Worm (Caenorhabditis elegans) whole organism, L1 larva: ENCODE measurements around the gene str-103.

Experiments used
- C04F5.9 ChIP-seq: sonication (generic microtip); optimal IDR thresholded peaks from 2 replicates; lab custom pipeline; 2016; ENCODE audit warnings: missing genetic modification characterization, missing compliant biosample characterization
- C34B4.2 ChIP-seq: sonication (generic microtip); optimal IDR thresholded peaks from 2 replicates; lab custom pipeline; 2017; ENCODE audit warnings: mild to moderate bottlenecking, missing genetic modification characterization, missing compliant biosample characterization
- Y116A8C.19 ChIP-seq: sonication (generic microtip); optimal IDR thresholded peaks from 2 replicates; lab custom pipeline; 2016; ENCODE audit warnings: missing compliant biosample characterization, missing genetic modification characterization, borderline replicate concordance
- alr-1 ChIP-seq: fragments of 200-800 bp; sonication (Bioruptor generic); optimal IDR thresholded peaks from 2 replicates; lab custom pipeline; 2018; ENCODE audit warnings: borderline replicate concordance, mild to moderate bottlenecking, missing genetic modification characterization, missing compliant biosample characterization
- ceh-8 ChIP-seq: fragments of 200-800 bp; sonication (Bioruptor generic); optimal IDR thresholded peaks from 2 replicates; lab custom pipeline; 2018; ENCODE audit warnings: mild to moderate bottlenecking, missing genetic modification characterization, moderate library complexity, missing compliant biosample characterization
- ceh-82 ChIP-seq, 3 experiments: fragments of 150-350 bp in 1 of 3; sonication (generic microtip) in 2 of 3; optimal IDR thresholded peaks; 2 replicates each; lab custom pipeline; 2014 to 2017; ENCODE audit warnings: missing biosample characterization in 3 of 3, missing genetic modification characterization in 3 of 3
- ceh-88 ChIP-seq: fragments of 200-800 bp; sonication (Bioruptor generic); IDR thresholded peaks from 2 replicates; pipeline ENCODE4 v1.3.6; 2022; ENCODE audit warnings: missing genetic modification characterization, missing compliant biosample characterization
- dpl-1 ChIP-seq, 3 experiments: fragments of 150-350 bp in 2 of 3; sonication (generic microtip) in 1 of 3; optimal IDR thresholded peaks; 2 replicates each; lab custom pipeline; 2014 to 2017; ENCODE audit warnings: missing biosample characterization in 3 of 3, missing genetic modification characterization in 3 of 3, missing genetic modification reagents in 3 of 3
- efl-1 ChIP-seq, 4 experiments: fragments of 150-350 bp; optimal IDR thresholded peaks in 3 of 4; peaks in 1 of 4; 1 replicate in 1 of 4; 2 replicates in 3 of 4; lab custom pipeline; 2014; ENCODE audit warnings: missing biosample characterization in 2 of 4, missing genetic modification characterization in 2 of 4, missing genetic modification reagents in 2 of 4
- egl-13 ChIP-seq: sonication (generic microtip); optimal IDR thresholded peaks from 2 replicates; lab custom pipeline; 2016; ENCODE audit warnings: missing genotype, missing genetic modification reagents, missing genetic modification characterization, missing compliant biosample characterization
- elt-2 ChIP-seq: sonication (generic microtip); optimal IDR thresholded peaks from 2 replicates; lab custom pipeline; 2016; ENCODE audit warnings: missing genetic modification characterization, mild to moderate bottlenecking, inconsistent platforms, missing compliant biosample characterization, missing genetic modification reagents
- elt-3 ChIP-seq, 6 experiments: fragments of 150-350 bp in 1 of 6; sonication (generic microtip); optimal IDR thresholded peaks; 2 replicates each; lab custom pipeline; 2017 to 2018; ENCODE audit warnings: missing biosample characterization in 6 of 6, missing genetic modification characterization in 6 of 6, inconsistent platforms in 1 of 6
- fkh-10 ChIP-seq: sonication (generic microtip); optimal IDR thresholded peaks from 2 replicates; lab custom pipeline; 2017; ENCODE audit warnings: missing biosample characterization, missing genetic modification reagents, missing genetic modification characterization
- hpl-2 ChIP-seq: fragments of 150-350 bp; optimal IDR thresholded peaks from 2 replicates; lab custom pipeline; 2014; ENCODE audit warnings: missing biosample characterization, missing genetic modification reagents, missing genetic modification characterization
- irx-1 ChIP-seq: sonication (generic microtip); optimal IDR thresholded peaks from 2 replicates; lab custom pipeline; 2016; ENCODE audit warnings: missing genetic modification characterization, missing compliant biosample characterization
- isw-1 ChIP-seq: fragments of 200-800 bp; sonication (Bioruptor generic); IDR thresholded peaks from 2 replicates; pipeline ENCODE4 v1.3.6; 2022; ENCODE audit warnings: missing genetic modification characterization, missing compliant biosample characterization
- lin-14 ChIP-seq: fragments of 200-800 bp; sonication (Bioruptor generic); optimal IDR thresholded peaks from 2 replicates; lab custom pipeline; 2018; ENCODE audit warnings: mild to moderate bottlenecking, missing genetic modification characterization, moderate library complexity, missing compliant biosample characterization
- lin-39 ChIP-seq: fragments of 150-350 bp; optimal IDR thresholded peaks from 2 replicates; lab custom pipeline; 2014; ENCODE audit warnings: missing biosample characterization, missing genetic modification reagents, missing genetic modification characterization
- lir-3 ChIP-seq: sonication (generic microtip); optimal IDR thresholded peaks from 2 replicates; lab custom pipeline; 2016; ENCODE audit warnings: mild to moderate bottlenecking, missing genetic modification characterization, moderate library complexity, missing compliant biosample characterization; ENCODE audit not compliant: poor library complexity
- lsy-2 ChIP-seq, 2 experiments: fragments of 150-350 bp; optimal IDR thresholded peaks; 2 replicates each; lab custom pipeline; 2014; ENCODE audit warnings: missing biosample characterization in 2 of 2, missing genetic modification characterization in 2 of 2
- mab-9 ChIP-seq: fragments of 200-800 bp; sonication (Bioruptor generic); IDR thresholded peaks from 2 replicates; pipeline ENCODE4 v1.3.6; 2022; ENCODE audit warnings: missing genetic modification reagents, missing genetic modification characterization, missing compliant biosample characterization
- mdl-1 ChIP-seq, 2 experiments: fragments of 150-350 bp; optimal IDR thresholded peaks; 2 replicates each; lab custom pipeline; 2014 to 2017; ENCODE audit warnings: missing biosample characterization in 2 of 2, missing genetic modification characterization in 2 of 2, inconsistent platforms in 1 of 2
- nhr-19 ChIP-seq: fragments of 200-800 bp; sonication (Bioruptor generic); conservative IDR thresholded peaks from 2 replicates; pipeline ENCODE4 v1.3.6; 2022; ENCODE audit warnings: missing genetic modification characterization, missing compliant biosample characterization
- nhr-20 ChIP-seq: sonication (generic microtip); optimal IDR thresholded peaks from 2 replicates; lab custom pipeline; 2016; ENCODE audit warnings: mild to moderate bottlenecking, missing genetic modification characterization, missing compliant biosample characterization
- nhr-84 ChIP-seq: sonication (generic microtip); optimal IDR thresholded peaks from 2 replicates; lab custom pipeline; 2017; ENCODE audit warnings: missing biosample characterization, missing genetic modification characterization
- pag-3 ChIP-seq: sonication (generic microtip); optimal IDR thresholded peaks from 2 replicates; lab custom pipeline; 2017; ENCODE audit warnings: missing genetic modification characterization, mild to moderate bottlenecking, missing compliant biosample characterization, antibody characterized with exemption, borderline replicate concordance; ENCODE audit not compliant: insufficient read depth
- pqm-1 ChIP-seq: sonication (generic microtip); optimal IDR thresholded peaks from 3 replicates; lab custom pipeline; 2017; ENCODE audit warnings: missing biosample characterization, missing genetic modification characterization
- rnt-1 ChIP-seq: sonication (generic microtip); optimal IDR thresholded peaks from 2 replicates; lab custom pipeline; 2016; ENCODE audit warnings: mild to moderate bottlenecking, missing genetic modification characterization, moderate library complexity, missing compliant biosample characterization
- skn-1 ChIP-seq: fragments of 150-350 bp; optimal IDR thresholded peaks from 2 replicates; lab custom pipeline; 2014; ENCODE audit warnings: missing biosample characterization, missing genetic modification characterization
- sup-37 ChIP-seq: fragments of 200-800 bp; sonication (Bioruptor generic); optimal IDR thresholded peaks from 2 replicates; lab custom pipeline; 2018; ENCODE audit warnings: mild to moderate bottlenecking, missing genetic modification characterization, missing compliant biosample characterization
- unc-98 ChIP-seq: fragments of 200-800 bp; sonication (Bioruptor generic); IDR thresholded peaks from 2 replicates; pipeline ENCODE4 v1.3.6; 2022; ENCODE audit warnings: missing genetic modification characterization, missing compliant biosample characterization
- vab-15 ChIP-seq: sonication (generic microtip); optimal IDR thresholded peaks from 2 replicates; lab custom pipeline; 2017; ENCODE audit warnings: missing genotype, mild to moderate bottlenecking, missing genetic modification characterization, missing compliant biosample characterization
- xbp-1 ChIP-seq: sonication (generic microtip); optimal IDR thresholded peaks from 2 replicates; lab custom pipeline; 2016; ENCODE audit warnings: missing genetic modification characterization, missing compliant biosample characterization
- ztf-11 ChIP-seq, 2 experiments: sonication (generic microtip); optimal IDR thresholded peaks; 2 replicates each; lab custom pipeline; 2016 to 2017; ENCODE audit warnings: missing genetic modification characterization in 2 of 2, missing biosample characterization in 1 of 2, missing compliant biosample characterization in 1 of 2

The str-103 gene

DNA sequence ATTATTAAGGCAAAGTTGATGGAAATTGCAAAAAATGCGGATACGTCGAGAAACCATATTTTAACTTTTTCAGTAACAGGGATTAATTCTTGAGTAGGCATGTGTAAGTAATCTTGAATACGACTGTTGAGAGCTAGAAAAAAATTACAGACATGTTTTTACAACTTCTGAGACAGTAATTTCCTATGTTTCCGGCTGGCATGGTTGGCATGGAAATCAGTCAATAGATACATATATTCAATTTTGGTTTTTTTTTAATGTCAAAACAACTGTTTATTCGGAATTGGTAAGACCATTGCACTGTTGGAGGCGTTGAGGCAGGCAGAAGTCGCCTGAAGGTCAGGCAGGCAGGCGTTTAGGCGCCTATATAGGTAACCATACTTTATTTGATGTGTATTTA, 34.9 kb upstream of the str-103 start, which contains the start of gene str-254:
Gene str-254, minus strand, starts transcription at position 101 of the 400 bp plus-strand sequence.
- no peak for TF ChIP-seq mdl-1 (tag; optimal IDR thresholded peaks at IDR 0.05; lab: Kevin White, UChicago)
- no peak for TF ChIP-seq nhr-20 (tag; lab: Kevin White, UChicago)
- no peak for TF ChIP-seq ztf-11 (tag; optimal IDR thresholded peaks at IDR 0.05; lab: Kevin White, UChicago)
- no peak for TF ChIP-seq lir-3 (tag; lab: Kevin White, UChicago)
- no peak for TF ChIP-seq irx-1
- no peak for TF ChIP-seq C34B4.2 (tag; lab: Kevin White, UChicago)
- TF ChIP-seq xbp-1: no peak
- no peak for TF ChIP-seq fkh-10 (GFP tag; lab: Kevin White, UChicago)
- no peak for TF ChIP-seq mab-9 (GFP tag; lab: Robert Waterston, UW)

DNA sequence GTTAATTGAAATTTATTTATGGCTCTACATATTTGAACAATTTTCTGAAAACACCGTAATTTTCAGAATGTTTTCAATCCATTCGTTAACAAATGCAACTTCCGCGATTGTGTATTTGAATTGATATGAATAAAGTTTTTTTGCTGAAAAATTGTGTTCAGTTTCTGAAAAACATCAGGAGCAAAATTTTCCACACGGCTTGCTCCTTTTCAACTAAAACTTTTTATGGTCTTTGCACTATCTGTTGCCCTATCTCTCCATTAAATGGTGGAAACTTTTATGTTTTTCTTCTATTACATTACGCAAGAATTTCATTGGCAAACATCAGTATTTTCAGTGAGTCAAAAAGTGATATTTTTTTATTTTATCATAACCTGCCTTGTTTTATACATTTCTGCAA, 30.3 kb upstream of the str-103 start, which contains the start of gene F10A3.4:
Gene F10A3.4, plus strand, starts transcription at position 301 of the 400 bp plus-strand sequence.
- TF ChIP-seq skn-1 (tag; lab: Kevin White, UChicago): no peak
- TF ChIP-seq C04F5.9 (tag; lab: Kevin White, UChicago): no peak
- TF ChIP-seq sup-37 (GFP tag; lab: Kevin White, UChicago): no peak
- TF ChIP-seq vab-15: no peak
- TF ChIP-seq efl-1 (optimal IDR thresholded peaks at IDR 0.05; lab: Kevin White, UChicago): no peak
- no peak for TF ChIP-seq efl-1 (GFP tag; optimal IDR thresholded peaks at IDR 0.05 in 1 of 2; lab: Kevin White, UChicago)
- no peak for TF ChIP-seq ceh-82 (tag; optimal IDR thresholded peaks at IDR 0.05; lab: Kevin White, UChicago)
- TF ChIP-seq ceh-8 (GFP tag; lab: Kevin White, UChicago): no peak
- TF ChIP-seq lin-39 (tag; lab: Kevin White, UChicago): no peak
- TF ChIP-seq unc-98 (GFP tag; lab: Robert Waterston, UW): no peak
- TF ChIP-seq lin-14: no peak
- TF ChIP-seq dpl-1 (GFP tag; optimal IDR thresholded peaks at IDR 0.05; lab: Kevin White, UChicago): no peak
- TF ChIP-seq rnt-1 (tag; lab: Kevin White, UChicago): no peak
- no peak for TF ChIP-seq alr-1 (tag; lab: Kevin White, UChicago)
- TF ChIP-seq Y116A8C.19 (tag; lab: Kevin White, UChicago): no peak
- no peak for TF ChIP-seq ceh-88 (GFP tag; lab: Robert Waterston, UW)
- TF ChIP-seq pag-3 (tag; lab: Kevin White, UChicago): no peak
- TF ChIP-seq, all 84 proteins: peak for 0

DNA sequence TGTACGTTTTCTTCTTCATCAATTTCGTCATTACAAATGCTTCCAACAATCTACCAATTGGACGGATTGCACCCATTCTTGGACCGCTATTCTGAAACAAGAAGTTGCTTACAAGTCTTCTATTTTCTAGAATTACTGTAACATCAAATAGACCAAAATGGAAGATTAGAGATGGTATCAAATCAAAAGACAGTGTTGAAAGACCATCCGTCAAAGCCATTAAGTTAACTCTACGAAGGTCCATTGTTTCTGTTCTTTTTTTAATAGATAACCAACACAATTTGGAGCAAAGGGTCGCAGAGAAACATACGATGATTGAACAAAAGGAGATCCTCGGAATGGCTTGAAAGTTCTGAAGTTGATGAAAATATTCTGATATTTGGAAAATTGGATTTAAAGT, 26.5 kb upstream of the str-103 start:
- TF ChIP-seq elt-2 (tag; lab: Kevin White, UChicago) (no peak), lsy-2 (tag; optimal IDR thresholded peaks at IDR 0.05; lab: Kevin White, UChicago) (no peak), lir-3 (tag; lab: Kevin White, UChicago) (no peak), rnt-1 (tag; lab: Kevin White, UChicago) (no peak), ztf-11 (tag; optimal IDR thresholded peaks at IDR 0.05; lab: Kevin White, UChicago) (no peak), efl-1 (optimal IDR thresholded peaks at IDR 0.05; lab: Kevin White, UChicago) (no peak), efl-1 (GFP tag; optimal IDR thresholded peaks at IDR 0.05 in 1 of 2; lab: Kevin White, UChicago) (no peak), lin-14 (no peak), elt-3 (tag; optimal IDR thresholded peaks at IDR 0.05; lab: Kevin White, UChicago) (no peak), nhr-84 (tag; lab: Kevin White, UChicago) (no peak), egl-13 (tag; lab: Kevin White, UChicago) (no peak), fkh-10 (GFP tag; lab: Kevin White, UChicago) (no peak), nhr-19 (GFP tag; lab: Robert Waterston, UW) (no peak), ceh-82 (tag; optimal IDR thresholded peaks at IDR 0.05; lab: Kevin White, UChicago) (no peak)

DNA sequence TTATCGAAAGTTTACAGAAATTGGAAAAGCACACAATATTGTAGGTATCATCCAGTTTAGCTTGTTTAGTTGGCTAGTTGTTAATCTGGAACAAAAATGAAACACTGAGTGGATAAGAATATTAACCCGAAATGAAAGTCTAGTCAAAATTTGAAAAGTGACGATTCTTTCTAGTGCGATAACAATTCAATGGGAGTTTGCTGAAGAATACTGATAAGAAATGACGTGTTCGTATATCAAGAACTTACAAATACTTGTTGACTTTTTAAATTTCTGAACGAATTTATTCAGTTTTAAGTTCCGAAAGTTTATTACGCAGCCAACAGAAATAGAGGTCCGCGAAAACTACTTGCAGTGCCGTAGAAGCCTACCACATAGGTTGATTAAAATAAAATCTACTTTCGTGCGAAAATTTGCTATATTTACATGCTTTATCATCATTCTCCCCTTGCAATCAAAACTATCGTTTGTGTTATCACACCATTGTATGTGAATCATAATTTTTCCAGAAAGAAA, 24.6 kb upstream of the str-103 start, which contains the start of gene fbxa-88:
Gene fbxa-88, minus strand, starts transcription at position 51 of the 516 bp plus-strand sequence.
- peak; percentile 12 for TF ChIP-seq nhr-20 (tag; lab: Kevin White, UChicago)
- no peak for TF ChIP-seq mdl-1 (tag; optimal IDR thresholded peaks at IDR 0.05; lab: Kevin White, UChicago)
- peak; percentile 47 for TF ChIP-seq pqm-1 (tag; lab: Kevin White, UChicago)
- TF ChIP-seq isw-1 (GFP tag; lab: Robert Waterston, UW): no peak
- no peak for TF ChIP-seq hpl-2 (GFP tag; lab: Kevin White, UChicago)
- TF ChIP-seq elt-2 (tag; lab: Kevin White, UChicago): peak; percentile 80
